Fruit fly (Drosophila melanogaster) whole organism: ENCODE results near the gene sing.

Experiments
- CG8478 ChIP-seq: fragments of >200 bp; optimal IDR thresholded peaks from 2 replicates; lab custom pipeline; 2018; ENCODE audit warnings: inconsistent platforms
- Dll ChIP-seq: fragments of >200 bp; optimal IDR thresholded peaks from 2 replicates; lab custom pipeline; 2017
- pan ChIP-seq: fragments of >200 bp; optimal IDR thresholded peaks from 2 replicates; lab custom pipeline; 2017
- psq ChIP-seq: fragments of >200 bp; optimal IDR thresholded peaks from 2 replicates; lab custom pipeline; 2017

DNA sequence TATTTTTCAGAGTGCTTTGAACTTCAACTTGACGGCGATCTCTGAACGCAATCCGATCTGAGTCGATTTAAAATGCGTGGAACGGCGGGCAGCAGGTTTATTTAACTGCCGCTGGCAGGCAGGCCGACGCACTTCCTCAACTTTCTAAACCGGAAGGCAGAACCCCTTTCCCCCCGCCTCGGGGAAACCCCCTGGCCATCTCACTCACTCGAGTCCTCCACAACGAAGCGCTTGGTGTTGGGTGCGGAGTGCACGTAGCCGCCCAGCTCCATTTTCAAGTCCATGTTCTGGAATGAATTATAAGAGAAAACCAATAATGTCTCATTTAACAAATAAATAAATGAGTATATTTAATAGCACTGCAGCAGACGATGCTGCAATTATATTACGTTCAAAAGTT, 9.2 kb upstream of the sing start:
- no peak for TF ChIP-seq CG8478 (lab: Kevin White, UChicago)
- TF ChIP-seq Dll = no peak
- no peak for TF ChIP-seq psq (lab: Kevin White, UChicago)
- no peak for TF ChIP-seq pan (lab: Kevin White, UChicago)
